Worm (Caenorhabditis elegans) whole organism, young adult: ENCODE results near the gene str-243.

ENCODE experiments used
- dpl-1 ChIP-seq: fragments of 150-350 bp; optimal IDR thresholded peaks from 2 replicates; lab custom pipeline; 2014; ENCODE audit warnings: missing biosample characterization, missing genetic modification reagents, missing genetic modification characterization
- fkh-3 ChIP-seq: sonication (generic microtip); optimal IDR thresholded peaks from 2 replicates; lab custom pipeline; 2016; ENCODE audit warnings: mild to moderate bottlenecking, missing genetic modification characterization, missing compliant biosample characterization
- lin-40 ChIP-seq: sonication (generic microtip); optimal IDR thresholded peaks from 2 replicates; lab custom pipeline; 2016; ENCODE audit warnings: missing genetic modification characterization, mild to moderate bottlenecking, missing compliant biosample characterization, missing genotype, missing genetic modification reagents
- nfya-2 ChIP-seq: fragments of 200-800 bp; sonication (Bioruptor generic); IDR thresholded peaks from 2 replicates; pipeline ENCODE4 v1.3.6; 2022; ENCODE audit warnings: missing genetic modification reagents, missing genetic modification characterization, missing compliant biosample characterization
- nhr-120 ChIP-seq: fragments of 200-800 bp; sonication (Bioruptor generic); IDR thresholded peaks from 2 replicates; pipeline ENCODE4 v1.3.6; 2022; ENCODE audit warnings: missing genetic modification characterization, missing compliant biosample characterization

ce11 chrV:1540249-1540648 is 17.7 kb downstream of the str-243 start:
- TF ChIP-seq lin-40 (tag; lab: Kevin White, UChicago) (no peak), nfya-2 (GFP tag; lab: Robert Waterston, UW) (no peak), nhr-120 (GFP tag; lab: Robert Waterston, UW) (no peak), dpl-1 (no peak), fkh-3 (tag; lab: Kevin White, UChicago) (no peak)
